Worm (Caenorhabditis elegans) whole organism, mixed stage, embryonic: ENCODE measurements around the gene lin-12.

Experiments used
- ceh-43 ChIP-seq: fragments of 200-800 bp; sonication (Bioruptor generic); optimal IDR thresholded peaks from 2 replicates; lab custom pipeline; 2018; ENCODE audit warnings: mild to moderate bottlenecking, missing genetic modification characterization, moderate library complexity, missing compliant biosample characterization
- ces-1 ChIP-seq: fragments of 150-350 bp; optimal IDR thresholded peaks from 2 replicates; lab custom pipeline; 2014; ENCODE audit warnings: missing biosample characterization, missing genetic modification reagents, missing genetic modification characterization
- cnd-1 ChIP-seq: fragments of 200-800 bp; sonication (Bioruptor generic); optimal IDR thresholded peaks from 2 replicates; lab custom pipeline; 2018; ENCODE audit warnings: mild to moderate bottlenecking, missing genetic modification characterization, missing compliant biosample characterization
- elt-3 ChIP-seq: fragments of 150-350 bp; optimal IDR thresholded peaks from 2 replicates; lab custom pipeline; 2014; ENCODE audit warnings: missing biosample characterization, missing genetic modification characterization
- mep-1 ChIP-seq: fragments of 150-350 bp; optimal IDR thresholded peaks from 2 replicates; lab custom pipeline; 2017; ENCODE audit warnings: missing biosample characterization, missing genetic modification reagents, missing genetic modification characterization, inconsistent platforms
- nhr-237 ChIP-seq: fragments of 150-350 bp; optimal IDR thresholded peaks from 2 replicates; lab custom pipeline; 2014; ENCODE audit warnings: missing biosample characterization, missing genetic modification characterization
- nhr-76 ChIP-seq: sonication (generic microtip); optimal IDR thresholded peaks from 2 replicates; lab custom pipeline; 2017; ENCODE audit warnings: missing biosample characterization, missing genetic modification characterization
- pha-4 ChIP-seq: fragments of 150-350 bp; optimal IDR thresholded peaks from 2 replicates; lab custom pipeline; 2018; ENCODE audit warnings: missing biosample characterization, missing genetic modification reagents, missing genetic modification characterization
- unc-62 ChIP-seq: fragments of 150-350 bp; optimal IDR thresholded peaks from 2 replicates; lab custom pipeline; 2014; ENCODE audit warnings: missing biosample characterization, missing genetic modification reagents, missing genetic modification characterization
- ztf-11 ChIP-seq: fragments of 150-350 bp; optimal IDR thresholded peaks from 2 replicates; lab custom pipeline; 2014; ENCODE audit warnings: missing biosample characterization, missing genetic modification characterization

DNA sequence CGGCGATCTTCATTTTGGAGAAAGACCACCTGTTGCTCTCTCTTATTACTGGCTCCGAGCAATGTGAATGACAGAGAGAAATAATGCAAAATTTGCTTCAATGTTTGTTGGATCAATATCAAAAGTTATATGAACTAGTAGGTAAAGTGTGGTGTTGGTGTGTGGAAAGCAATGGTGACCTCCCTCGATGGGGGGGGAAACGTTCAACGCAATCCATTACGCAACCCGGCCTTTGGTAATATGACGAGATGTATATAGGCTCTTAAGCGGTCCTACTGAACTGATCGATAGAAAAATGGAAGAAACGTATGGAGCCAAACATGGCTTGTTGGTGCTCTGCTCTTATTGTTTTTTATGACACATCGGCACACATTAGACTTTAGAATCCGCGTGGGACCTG, 38.5 kb upstream of the lin-12 start:
- no peak for TF ChIP-seq nhr-76 (tag; lab: Kevin White, UChicago)
- no peak for TF ChIP-seq elt-3 (tag; lab: Kevin White, UChicago)
- TF ChIP-seq pha-4 = no peak
- TF ChIP-seq ceh-43 (GFP tag; lab: Kevin White, UChicago) = no peak
- TF ChIP-seq unc-62 = no peak
- no peak for TF ChIP-seq mep-1 (tag; lab: Kevin White, UChicago)
- peak; percentile 37 for TF ChIP-seq cnd-1 (tag; lab: Kevin White, UChicago)
- no peak for TF ChIP-seq ces-1
- TF ChIP-seq nhr-237 (tag; lab: Kevin White, UChicago) = no peak
- TF ChIP-seq ztf-11 (tag; lab: Kevin White, UChicago) = no peak
